Worm (Caenorhabditis elegans): Measurements from ENCODE around the gene madf-11.

The madf-11 gene

ce11 chrIII:5642692-5643091 is 39.4 kb upstream of the madf-11 start:
- no peak for TF ChIP-seq nhr-25 (tag; optimal IDR thresholded peaks at IDR 0.05)
- TF ChIP-seq ceh-82 (tag; optimal IDR thresholded peaks at IDR 0.05): no peak
- no peak for TF ChIP-seq nhr-12 (tag; optimal IDR thresholded peaks at IDR 0.05)
- TF ChIP-seq ZK546.5 (tag; optimal IDR thresholded peaks at IDR 0.05): no peak
- TF ChIP-seq eor-1 (tag; optimal IDR thresholded peaks at IDR 0.05): no peak
- no peak for TF ChIP-seq snpc-4 (tag; optimal IDR thresholded peaks at IDR 0.05)
- TF ChIP-seq aly-2 (tag; optimal IDR thresholded peaks at IDR 0.05): no peak
- TF ChIP-seq pqm-1 (tag; optimal IDR thresholded peaks at IDR 0.05): no peak
- no peak for TF ChIP-seq nhr-237 (tag; optimal IDR thresholded peaks at IDR 0.05)
- no peak for TF ChIP-seq ztf-4 (tag; optimal IDR thresholded peaks at IDR 0.05)
- TF ChIP-seq ceh-28 (tag; optimal IDR thresholded peaks at IDR 0.05): no peak
- no peak for TF ChIP-seq fkh-2 (tag; optimal IDR thresholded peaks at IDR 0.05)
- no peak for TF ChIP-seq zag-1 (tag; optimal IDR thresholded peaks at IDR 0.05)
- no peak for TF ChIP-seq pha-4 (tag; optimal IDR thresholded peaks at IDR 0.05)

- no peak for TF ChIP-seq ceh-82 (tag; optimal IDR thresholded peaks at IDR 0.05)
- peak; percentile 70 for TF ChIP-seq fkh-10 (GFP tag; optimal IDR thresholded peaks at IDR 0.05)
- TF ChIP-seq fkh-2 (tag; optimal IDR thresholded peaks at IDR 0.05): no peak
- no peak for TF ChIP-seq ztf-4 (tag; optimal IDR thresholded peaks at IDR 0.05)
- no peak for TF ChIP-seq eor-1 (tag; optimal IDR thresholded peaks at IDR 0.05)
- TF ChIP-seq lin-39 (tag; optimal IDR thresholded peaks at IDR 0.05): peak; percentile 80
- no peak for TF ChIP-seq elt-1 (tag; optimal IDR thresholded peaks at IDR 0.05)
- TF ChIP-seq fos-1 (tag; optimal IDR thresholded peaks at IDR 0.05): no peak
- no peak for TF ChIP-seq unc-62 (GFP tag; optimal IDR thresholded peaks at IDR 0.05)
- TF ChIP-seq R02D3.7 (tag; optimal IDR thresholded peaks at IDR 0.05): no peak
- no peak for TF ChIP-seq nhr-67 (tag; optimal IDR thresholded peaks at IDR 0.05)
- peak; percentile 36 for TF ChIP-seq lin-15B (tag; optimal IDR thresholded peaks at IDR 0.05)
- TF ChIP-seq nhr-23 (tag; optimal IDR thresholded peaks at IDR 0.05): no peak
- peak; percentile 20 for TF ChIP-seq snpc-4 (tag; optimal IDR thresholded peaks at IDR 0.05)
- no peak for TF ChIP-seq ceh-16 (tag; optimal IDR thresholded peaks at IDR 0.05)
- peak; percentile 85 for TF ChIP-seq nfya-1 (tag; optimal IDR thresholded peaks at IDR 0.05; ENCODE audit: insufficient read depth)
Measured at ce11 chrIII:5639893-5640292, 36.6 kb upstream of the madf-11 start.

- TF ChIP-seq elt-2 (tag; optimal IDR thresholded peaks at IDR 0.05): peak; percentile 12
Measured at ce11 chrIII:5637297-5637876, 34.1 kb upstream of the madf-11 start.

ce11 chrIII:5635179-5635578 is 31.9 kb upstream of the madf-11 start, which contains the start of gene ckk-1:
TSS of gene ckk-1 (plus strand) at chrIII:5635479.
- TF ChIP-seq nhr-11 (tag; optimal IDR thresholded peaks at IDR 0.05) (no peak), ztf-4 (tag; optimal IDR thresholded peaks at IDR 0.05) (no peak), fkh-2 (tag; optimal IDR thresholded peaks at IDR 0.05) (no peak), ZK546.5 (tag; optimal IDR thresholded peaks at IDR 0.05) (no peak), nhr-43 (tag; optimal IDR thresholded peaks at IDR 0.05; ENCODE audit: poor library complexity, severe bottlenecking) (no peak), fos-1 (tag; optimal IDR thresholded peaks at IDR 0.05) (no peak), hmg-11 (tag; optimal IDR thresholded peaks at IDR 0.05) (no peak), lin-39 (tag; optimal IDR thresholded peaks at IDR 0.05) (no peak), mml-1 (tag; optimal IDR thresholded peaks at IDR 0.05) (no peak), elt-1 (tag; optimal IDR thresholded peaks at IDR 0.05) (no peak), ceh-9 (tag; optimal IDR thresholded peaks at IDR 0.05) (no peak), elt-3 (tag; optimal IDR thresholded peaks at IDR 0.05) (no peak), snpc-4 (tag; optimal IDR thresholded peaks at IDR 0.05) (no peak), pqm-1 (tag; optimal IDR thresholded peaks at IDR 0.05) (no peak), ceh-82 (tag; optimal IDR thresholded peaks at IDR 0.05) (no peak), jun-1 (tag; optimal IDR thresholded peaks at IDR 0.05) (no peak), nhr-23 (tag; optimal IDR thresholded peaks at IDR 0.05) (no peak)

- peak; percentile 17 for TF ChIP-seq lin-39 (tag; optimal IDR thresholded peaks at IDR 0.05)
- no peak for TF ChIP-seq egl-27 (tag; optimal IDR thresholded peaks at IDR 0.05)
Measured at ce11 chrIII:5634509-5634908, 31.2 kb upstream of the madf-11 start.
